Worm (Caenorhabditis elegans) whole organism, L4 larva: Measurements from ENCODE around the gene ins-7.

Source experiments
- ceh-28 ChIP-seq: fragments of 150-350 bp; optimal IDR thresholded peaks from 2 replicates; lab custom pipeline; 2014; ENCODE audit warnings: missing biosample characterization, missing genetic modification reagents, missing genetic modification characterization
- dpl-1 ChIP-seq: fragments of 150-350 bp; optimal IDR thresholded peaks from 2 replicates; lab custom pipeline; 2014; ENCODE audit warnings: missing biosample characterization, missing genetic modification reagents, missing genetic modification characterization
- dve-1 ChIP-seq: sonication (generic microtip); optimal IDR thresholded peaks from 2 replicates; lab custom pipeline; 2017; ENCODE audit warnings: antibody characterized with exemption, mild to moderate bottlenecking, missing genetic modification characterization, missing compliant biosample characterization; ENCODE audit not compliant: insufficient read depth
- rbr-2 ChIP-seq: sonication (generic microtip); optimal IDR thresholded peaks from 2 replicates; lab custom pipeline; 2016; ENCODE audit warnings: missing genotype, missing genetic modification characterization, missing compliant biosample characterization
- snpc-4 ChIP-seq: fragments of 150-350 bp; optimal IDR thresholded peaks from 2 replicates; lab custom pipeline; 2014; ENCODE audit warnings: missing biosample characterization, missing genetic modification characterization
- tra-1 ChIP-seq: fragments of 200-800 bp; sonication (Bioruptor generic); IDR thresholded peaks from 2 replicates; pipeline ENCODE4 v1.3.6; 2022; ENCODE audit warnings: missing genetic modification reagents, missing genetic modification characterization, missing compliant biosample characterization
- unc-39 ChIP-seq: sonication (generic microtip); optimal IDR thresholded peaks from 2 replicates; lab custom pipeline; 2017; ENCODE audit warnings: missing biosample characterization, missing genetic modification characterization

DNA sequence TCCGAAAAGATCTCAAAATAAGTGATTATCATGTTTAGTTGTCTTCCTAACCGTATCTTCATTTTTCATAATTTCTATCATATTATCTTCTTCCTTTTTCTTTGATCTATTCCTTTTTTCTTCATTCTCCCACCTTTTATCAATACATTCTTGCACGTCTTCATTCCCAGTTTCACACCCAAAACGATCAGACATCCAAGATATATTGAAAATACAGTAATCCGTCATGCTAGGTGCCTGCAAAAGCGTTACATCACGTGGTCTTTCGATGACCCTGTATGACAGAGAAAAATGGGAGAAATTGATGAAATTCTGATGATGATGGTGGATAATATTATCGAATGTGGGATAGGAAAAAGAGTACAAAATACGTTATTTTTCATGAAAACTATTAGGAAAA lies 10.2 kb downstream of the ins-7 start:
- TF ChIP-seq rbr-2 (tag; lab: Kevin White, UChicago), result no peak
- TF ChIP-seq ceh-28 (tag; lab: Kevin White, UChicago), result no peak
- TF ChIP-seq snpc-4 (tag; lab: Kevin White, UChicago), result no peak
- TF ChIP-seq dve-1 (tag; lab: Kevin White, UChicago), result no peak
- no peak for TF ChIP-seq tra-1 (GFP tag; lab: Robert Waterston, UW)
- no peak for TF ChIP-seq dpl-1 (GFP tag; lab: Kevin White, UChicago)
- TF ChIP-seq unc-39 (tag; lab: Kevin White, UChicago), result no peak
